Worm (Caenorhabditis elegans): ENCODE data around the gene R160.12.

ce11 chrX:4418751-4419150 is 41.2 kb upstream of the R160.12 start, which contains the start of gene dop-1:
- TF ChIP-seq nfya-1 (tag; optimal IDR thresholded peaks at IDR 0.05; ENCODE audit: insufficient read depth), result no peak
- TF ChIP-seq mdl-1 (tag; optimal IDR thresholded peaks at IDR 0.05), result no peak
- no peak for TF ChIP-seq zag-1 (tag; optimal IDR thresholded peaks at IDR 0.05)
- TF ChIP-seq egl-27 (tag; optimal IDR thresholded peaks at IDR 0.05), result no peak
- TF ChIP-seq pha-4 (tag; optimal IDR thresholded peaks at IDR 0.05), result no peak
- TF ChIP-seq fkh-10 (GFP tag; optimal IDR thresholded peaks at IDR 0.05), result no peak
- no peak for TF ChIP-seq elt-1 (tag; optimal IDR thresholded peaks at IDR 0.05)
- TF ChIP-seq nhr-77 (tag; optimal IDR thresholded peaks at IDR 0.05), result no peak
- no peak for TF ChIP-seq skn-1 (tag; optimal IDR thresholded peaks at IDR 0.05)
- TF ChIP-seq elt-3 (tag; optimal IDR thresholded peaks at IDR 0.05), result no peak
- no peak for TF ChIP-seq sea-2 (GFP tag; optimal IDR thresholded peaks at IDR 0.05)
- TF ChIP-seq nhr-76 (tag; optimal IDR thresholded peaks at IDR 0.05), result no peak
- no peak for TF ChIP-seq R02D3.7 (tag; optimal IDR thresholded peaks at IDR 0.05)

Measured in whole organism, L3 larva.